Fruit fly (Drosophila melanogaster) whole organism, embryonic: ENCODE results near the gene ham.

Source experiments
- MESR4 ChIP-seq: fragments of 200-800 bp; sonication (Bioruptor generic); optimal IDR thresholded peaks from 2 replicates; lab custom pipeline; 2018; ENCODE audit warnings: missing biosample characterization, mild to moderate bottlenecking, missing genetic modification characterization, moderate library complexity
- Nf-YA ChIP-seq: fragments of 200-800 bp; sonication (Bioruptor generic); IDR thresholded peaks from 2 replicates; pipeline ENCODE4 v1.3.6; 2022; ENCODE audit warnings: missing biosample characterization, missing genetic modification characterization
- gro ChIP-seq: fragments of 200-800 bp; sonication (Bioruptor generic); optimal IDR thresholded peaks from 2 replicates; lab custom pipeline; 2016; ENCODE audit warnings: missing biosample characterization, missing genetic modification characterization
- tgo ChIP-seq: fragments of 200-800 bp; sonication (Bioruptor generic); IDR thresholded peaks from 3 replicates; pipeline ENCODE4 v1.3.6; 2022; ENCODE audit warnings: missing biosample characterization, missing genetic modification characterization

DNA sequence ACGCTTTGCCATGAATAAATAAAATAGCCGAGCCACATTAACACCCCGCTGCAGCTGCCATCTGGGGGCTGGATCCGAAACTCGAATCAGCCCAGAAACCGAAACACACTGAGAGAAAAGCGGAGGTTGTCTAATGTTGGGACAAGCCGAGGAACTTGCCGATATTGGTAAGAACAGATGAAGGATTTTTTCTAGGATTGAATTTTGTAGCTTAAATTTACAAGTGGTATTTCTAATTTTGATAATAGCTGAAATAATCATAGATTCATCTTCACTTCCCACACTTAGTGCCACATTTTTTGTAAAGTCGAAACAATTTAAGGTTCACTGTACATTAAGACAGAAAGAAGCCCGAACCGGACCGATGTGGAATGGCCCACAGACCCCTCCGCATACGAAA lies 40.7 kb downstream of the ham start:
- TF ChIP-seq MESR4 (no peak), tgo (GFP tag; lab: Robert Waterston, UW) (no peak), Nf-YA (GFP tag; lab: Robert Waterston, UW) (no peak), gro (GFP tag; lab: Kevin White, UChicago) (no peak)
